Worm (Caenorhabditis elegans): ENCODE measurements around the gene F07C6.3.

- TF ChIP-seq cog-1 (tag; optimal IDR thresholded peaks at IDR 0.05): no peak
- TF ChIP-seq T22C8.4 (GFP tag; IDR thresholded peaks at IDR 0.05): no peak
- TF ChIP-seq ztf-23 (GFP tag; IDR thresholded peaks at IDR 0.05): no peak
- no peak for TF ChIP-seq ztf-29 (GFP tag; IDR thresholded peaks at IDR 0.05)
- no peak for TF ChIP-seq klf-2 (GFP tag; conservative IDR thresholded peaks at IDR 0.05)
- TF ChIP-seq flt-1 (GFP tag; IDR thresholded peaks at IDR 0.05): no peak
Observed at ce11 chrIV:12836208-12836607, 47.2 kb downstream of the F07C6.3 start, which contains the start of gene M02B1.3.

All from whole organism, midembryonic.